Fruit fly (Drosophila melanogaster): ENCODE results near the gene CG33928.
A peak's percentile ranks its signal among the peaks of the same experiment; 100 is the strongest.

CG33928 gene

dm6 chr2L:17429788-17430587, 6.4 kb downstream of the CG33928 start (continued):
- TF ChIP-seq CG43689 (GFP tag; IDR thresholded peaks at IDR 0.05), result peak; percentile 87
- no peak for TF ChIP-seq CG4854 (GFP tag; optimal IDR thresholded peaks at IDR 0.05)
- no peak for TF ChIP-seq amos (GFP tag; IDR thresholded peaks at IDR 0.05; ENCODE audit: partially characterized antibody)
- no peak for TF ChIP-seq grn (GFP tag; optimal IDR thresholded peaks at IDR 0.05)
- peak; percentile 34 for TF ChIP-seq CG4820 (GFP tag; optimal IDR thresholded peaks at IDR 0.05)
- peak; percentile 47 for TF ChIP-seq CG3838 (GFP tag; optimal IDR thresholded peaks at IDR 0.05)
- TF ChIP-seq crc (GFP tag; optimal IDR thresholded peaks at IDR 0.05), result peak; percentile 9
- TF ChIP-seq CG4424 (GFP tag; optimal IDR thresholded peaks at IDR 0.05), result peak; percentile 97
- peak; percentile 79 for TF ChIP-seq CG16815 (GFP tag; optimal IDR thresholded peaks at IDR 0.05)
- TF ChIP-seq GATAe (GFP tag; conservative IDR thresholded peaks at IDR 0.05), result peak; percentile 48
- TF ChIP-seq chm (GFP tag; IDR thresholded peaks at IDR 0.05), result no peak; the same call in 1 of the 2 replicates
- no peak for TF ChIP-seq CG7963 (GFP tag; IDR thresholded peaks at IDR 0.05; ENCODE audit: partially characterized antibody)
- TF ChIP-seq Abd-B (GFP tag; optimal IDR thresholded peaks at IDR 0.05), result peak; percentile 97
- no peak for TF ChIP-seq gro (GFP tag; optimal IDR thresholded peaks at IDR 0.05)
- peak; percentile 97 for TF ChIP-seq gcm (GFP tag; optimal IDR thresholded peaks at IDR 0.05)
- TF ChIP-seq Bdp1 (GFP tag; optimal IDR thresholded peaks at IDR 0.05), result peak; percentile 26
- no peak for TF ChIP-seq CG4282 (GFP tag; optimal IDR thresholded peaks at IDR 0.05)
- TF ChIP-seq CG9932 (GFP tag; IDR thresholded peaks at IDR 0.05), result peak; percentile 75
- TF ChIP-seq CG31388 (GFP tag; optimal IDR thresholded peaks at IDR 0.05), result peak; percentile 3
- TF ChIP-seq CG4328 (GFP tag; optimal IDR thresholded peaks at IDR 0.05), result peak; percentile 90
- TF ChIP-seq vnd (GFP tag; IDR thresholded peaks at IDR 0.05; ENCODE audit: partially characterized antibody), result no peak
- TF ChIP-seq CG18476 (GFP tag; optimal IDR thresholded peaks at IDR 0.05), result peak; percentile 31
- peak; percentile 90; the same call in 2 of the 3 replicates for TF ChIP-seq Mrtf (GFP tag; IDR thresholded peaks at IDR 0.05)
- peak; percentile 88 for TF ChIP-seq CG30020 (tag; optimal IDR thresholded peaks at IDR 0.05)
- TF ChIP-seq CG2875 (GFP tag; optimal IDR thresholded peaks at IDR 0.05), result peak; percentile 81
- no peak for TF ChIP-seq Dfd (GFP tag; optimal IDR thresholded peaks at IDR 0.05)
- TF ChIP-seq HLH4C (GFP tag; IDR thresholded peaks at IDR 0.05; ENCODE audit: partially characterized antibody), result no peak
- peak; percentile 84 for TF ChIP-seq nmo (GFP tag; optimal IDR thresholded peaks at IDR 0.05)
- TF ChIP-seq dan (GFP tag; IDR thresholded peaks at IDR 0.05), result no peak
- peak; percentile 98 for TF ChIP-seq PHDP (tag; optimal IDR thresholded peaks at IDR 0.05)
- TF ChIP-seq CG11504 (tag; optimal IDR thresholded peaks at IDR 0.05), result peak; percentile 99
- peak; percentile 74 for TF ChIP-seq otp (GFP tag; IDR thresholded peaks at IDR 0.05)
- peak; percentile 16; the same call in 1 of the 3 replicates for TF ChIP-seq CG2199 (GFP tag; IDR thresholded peaks at IDR 0.05)
- peak; percentile 78 for TF ChIP-seq CG2120 (GFP tag; optimal IDR thresholded peaks at IDR 0.05)
- peak; percentile 96 for TF ChIP-seq CG34422 (GFP tag; IDR thresholded peaks at IDR 0.05)
- TF ChIP-seq Opbp (GFP tag; IDR thresholded peaks at IDR 0.05; ENCODE audit: partially characterized antibody), result no peak
- peak; percentile 97 for TF ChIP-seq Fer1 (GFP tag; optimal IDR thresholded peaks at IDR 0.05)
- TF ChIP-seq CG13123 (GFP tag; optimal IDR thresholded peaks at IDR 0.05), result peak; percentile 65
- TF ChIP-seq CG8089 (GFP tag; optimal IDR thresholded peaks at IDR 0.05), result peak; percentile 50
- peak; percentile 13 for TF ChIP-seq HLH54F (GFP tag; optimal IDR thresholded peaks at IDR 0.05)
- peak; percentile 81 for TF ChIP-seq CG17328 (GFP tag; IDR thresholded peaks at IDR 0.05)
- TF ChIP-seq Sry-β (GFP tag; optimal IDR thresholded peaks at IDR 0.05), result peak; percentile 65
- peak; percentile 88 for TF ChIP-seq wor (GFP tag; IDR thresholded peaks at IDR 0.05)
- peak; percentile 80 for TF ChIP-seq CG15269 (tag; optimal IDR thresholded peaks at IDR 0.05)
- TF ChIP-seq bowl (GFP tag; IDR thresholded peaks at IDR 0.05), result peak; percentile 66; the same call in 1 of the 2 replicates
- TF ChIP-seq Xrp1 (GFP tag; IDR thresholded peaks at IDR 0.05), result peak; percentile 94
- peak; percentile 95 for TF ChIP-seq kah (GFP tag; optimal IDR thresholded peaks at IDR 0.05)
- TF ChIP-seq fd102C (GFP tag; optimal IDR thresholded peaks at IDR 0.05), result no peak
- peak; percentile 97 for TF ChIP-seq CG13296 (GFP tag; optimal IDR thresholded peaks at IDR 0.05)
